Worm (Caenorhabditis elegans): ENCODE results near the gene rabr-1.

The rabr-1 gene

DNA sequence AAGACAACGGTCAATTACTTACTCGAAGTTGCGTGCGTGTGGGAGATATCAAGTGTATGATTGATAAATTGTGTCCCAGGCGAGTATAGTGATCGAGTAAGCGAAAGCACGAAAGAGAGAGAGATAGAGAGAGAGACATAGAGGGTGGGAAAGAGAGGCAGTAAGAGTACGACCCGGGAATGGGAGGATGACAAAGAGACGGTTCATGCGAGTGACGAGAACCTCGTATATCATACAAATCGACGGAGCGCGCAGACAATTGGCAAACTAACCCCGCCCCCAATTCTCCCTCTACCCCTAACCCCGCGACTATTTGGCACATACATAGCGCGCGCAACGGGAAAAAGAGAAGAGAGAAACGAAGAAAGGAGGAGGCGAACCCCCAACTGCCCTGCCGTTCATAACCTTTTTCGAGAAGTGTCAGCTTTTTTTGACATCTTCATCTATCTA lies at the start of gene rabr-1:
rabr-1 (plus strand) TSS at position 316 of the 450 bp plus-strand sequence.
- TF ChIP-seq nhr-80 (tag; optimal IDR thresholded peaks at IDR 0.05) (peak; percentile 24), mcd-1 (GFP tag; IDR thresholded peaks at IDR 0.05) (0 out of 2 replicates have a peak, but pooled peaks have one; percentile 24), zfh-2 (GFP tag; conservative IDR thresholded peaks at IDR 0.05) (peak; percentile 89), dox-1 (GFP tag; IDR thresholded peaks at IDR 0.05) (peak; percentile 71), lin-40 (tag; optimal IDR thresholded peaks at IDR 0.05) (peak; percentile 4), C06A6.2 (GFP tag; conservative IDR thresholded peaks at IDR 0.05) (0 out of 2 replicates have a peak, but pooled peaks have one; percentile 31), dpl-1 (GFP tag; optimal IDR thresholded peaks at IDR 0.05) (no peak), egrh-3 (GFP tag; IDR thresholded peaks at IDR 0.05) (peak; percentile 49; the same call in 1 of the 2 replicates), somi-1 (GFP tag; optimal IDR thresholded peaks at IDR 0.05) (peak; percentile 28), ztf-18 (tag; optimal IDR thresholded peaks at IDR 0.05) (no peak), chd-7 (tag; optimal IDR thresholded peaks at IDR 0.05) (peak; percentile 44), dpff-1 (tag; optimal IDR thresholded peaks at IDR 0.05) (no peak), hmg-1.2 (GFP tag; IDR thresholded peaks at IDR 0.05) (peak; percentile 43; the same call in 1 of the 2 replicates), gei-17 (GFP tag; optimal IDR thresholded peaks at IDR 0.05) (peak; percentile 14), let-526 (GFP tag; IDR thresholded peaks at IDR 0.05) (no peak), snpc-4 (GFP tag; optimal IDR thresholded peaks at IDR 0.05) (no peak), snpc-4 (tag; optimal IDR thresholded peaks at IDR 0.05) (peak in 1 of 4 experiments; percentile 31), F10E7.11 (tag; optimal IDR thresholded peaks at IDR 0.05) (peak; percentile 22), ztf-26 (tag; optimal IDR thresholded peaks at IDR 0.05) (peak; percentile 67), K12H6.12 (tag; optimal IDR thresholded peaks at IDR 0.05) (peak; percentile 23)

DNA sequence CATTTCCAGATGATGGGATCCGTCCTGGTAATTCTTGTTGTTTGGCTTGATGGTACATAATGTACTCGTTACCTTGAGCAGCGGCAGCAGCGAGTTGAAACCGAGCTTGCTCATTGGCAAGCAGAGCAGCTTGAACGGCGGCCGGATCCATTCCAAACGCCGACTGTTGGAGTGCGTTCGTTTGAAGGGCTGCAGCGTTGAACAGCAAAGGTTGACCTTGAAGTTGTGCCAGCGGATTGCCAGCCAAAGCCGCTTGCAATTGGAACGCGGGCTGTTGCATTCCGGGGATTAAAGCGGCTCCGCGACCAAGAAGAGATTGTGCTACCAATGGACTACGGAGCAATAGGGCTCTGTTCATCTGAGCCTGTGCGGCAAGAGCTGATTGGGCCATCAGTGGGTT lies 49.8 kb upstream of the rabr-1 start:
- TF ChIP-seq nhr-120 (GFP tag; IDR thresholded peaks at IDR 0.05) (no peak), ceh-79 (tag; optimal IDR thresholded peaks at IDR 0.05) (no peak), ztf-28 (GFP tag; IDR thresholded peaks at IDR 0.05) (no peak)

ce11 chrX:2447214-2447613 lies 48.8 kb upstream of the rabr-1 start:
- TF ChIP-seq zfh-2 (GFP tag; conservative IDR thresholded peaks at IDR 0.05) (peak; percentile 71), unc-62 (GFP tag; optimal IDR thresholded peaks at IDR 0.05) (no peak)

DNA sequence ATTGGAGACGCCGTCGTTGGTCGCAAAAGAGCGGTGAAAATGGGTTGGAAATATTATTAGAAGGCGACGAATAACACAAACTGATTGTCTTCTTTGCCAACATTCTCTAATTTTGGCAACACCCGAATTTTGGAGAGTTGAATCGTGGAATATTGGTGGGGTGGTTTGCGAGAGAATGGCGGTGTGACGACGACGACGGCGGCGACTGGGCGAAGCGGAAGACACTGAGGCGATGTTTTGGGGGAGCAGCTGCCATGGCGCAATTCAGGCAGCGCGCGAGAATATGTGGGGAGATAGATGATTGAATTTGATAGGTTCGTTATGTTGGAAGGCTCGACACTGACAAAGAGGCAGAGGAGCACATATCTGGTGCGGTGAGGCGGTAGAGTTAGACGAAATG lies 45.0 kb upstream of the rabr-1 start:
- no peak for TF ChIP-seq cebp-1 (GFP tag; IDR thresholded peaks at IDR 0.05)
- TF ChIP-seq cebp-1 (tag; optimal IDR thresholded peaks at IDR 0.05) = no peak
- no peak for TF ChIP-seq B0336.3 (GFP tag; IDR thresholded peaks at IDR 0.05)
- no peak for TF ChIP-seq madf-8 (GFP tag; conservative IDR thresholded peaks at IDR 0.05)
- no peak for TF ChIP-seq lag-1 (GFP tag; IDR thresholded peaks at IDR 0.05)
- no peak for TF ChIP-seq repo-1 (tag; optimal IDR thresholded peaks at IDR 0.05)
- TF ChIP-seq zfh-2 (GFP tag; conservative IDR thresholded peaks at IDR 0.05) = peak; percentile 78
- no peak for TF ChIP-seq lin-40 (tag; optimal IDR thresholded peaks at IDR 0.05)
- TF ChIP-seq somi-1 (GFP tag; optimal IDR thresholded peaks at IDR 0.05) = no peak
- TF ChIP-seq F22D6.2 (tag; optimal IDR thresholded peaks at IDR 0.05) = no peak

DNA sequence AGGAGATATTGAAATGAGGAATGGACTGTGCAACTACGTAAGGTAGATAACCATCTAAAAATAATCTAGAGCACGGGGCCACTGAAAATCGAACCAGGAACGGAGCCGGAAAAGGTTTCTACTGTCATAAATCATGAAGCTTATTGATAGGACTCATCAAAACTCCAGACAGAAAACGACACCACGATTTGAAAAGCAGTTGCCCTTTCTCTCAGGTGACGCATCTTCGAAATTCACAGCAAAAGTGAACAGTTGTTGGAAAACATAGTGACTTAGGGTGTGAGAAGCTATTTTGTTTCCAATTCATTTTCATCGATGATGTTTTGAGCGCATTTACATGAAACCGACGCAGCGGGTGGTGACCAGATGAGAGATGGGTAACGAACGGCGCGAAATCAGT lies 43.7 kb upstream of the rabr-1 start:
- TF ChIP-seq F22D6.2 (tag; optimal IDR thresholded peaks at IDR 0.05) = no peak
- no peak for TF ChIP-seq ztf-25 (GFP tag; IDR thresholded peaks at IDR 0.05)
- TF ChIP-seq ztf-6 (GFP tag; IDR thresholded peaks at IDR 0.05) = no peak
- TF ChIP-seq F57C9.4 (tag; optimal IDR thresholded peaks at IDR 0.05) = no peak
- TF ChIP-seq unc-62 (GFP tag; optimal IDR thresholded peaks at IDR 0.05) = no peak
- no peak for TF ChIP-seq nfyb-1 (GFP tag; IDR thresholded peaks at IDR 0.05)

Data from whole organism, young adult.